Fruit fly (Drosophila melanogaster): ENCODE data around the gene CG2747.

The CG2747 gene

dm6 chr3R:8013121-8014009 is 17.2 kb downstream of the CG2747 start, which contains the start of the genes CG10435 and Pbp95:
Gene CG10435, minus strand, starts transcription at chr3R:8013201.
Gene Pbp95, plus strand, starts transcription at chr3R:8013791.
- TF ChIP-seq psq (optimal IDR thresholded peaks at IDR 0.05) (no peak), pan (optimal IDR thresholded peaks at IDR 0.05) (peak; percentile 71)

- TF ChIP-seq psq (optimal IDR thresholded peaks at IDR 0.05) (no peak), EcR (GFP tag; optimal IDR thresholded peaks at IDR 0.05) (no peak), Dll (optimal IDR thresholded peaks at IDR 0.05) (no peak), pan (optimal IDR thresholded peaks at IDR 0.05) (no peak), usp (GFP tag; optimal IDR thresholded peaks at IDR 0.05) (no peak), CG8478 (optimal IDR thresholded peaks at IDR 0.05) (no peak)
Observed at dm6 chr3R:8009080-8009620, 21.4 kb downstream of the CG2747 start, which contains the start of the genes CG11052 and CG3223. Gene CG11052, minus strand, starts transcription at chr3R:8009297. Gene CG3223, plus strand, starts transcription at chr3R:8009400.

dm6 chr3R:8007595-8008255 is 22.9 kb downstream of the CG2747 start, which contains the start of gene CG2767:
Gene CG2767, minus strand, starts transcription at chr3R:8008110.
- no peak for TF ChIP-seq CG8478 (optimal IDR thresholded peaks at IDR 0.05)
- no peak for TF ChIP-seq usp (GFP tag; optimal IDR thresholded peaks at IDR 0.05)
- no peak for TF ChIP-seq Dll (optimal IDR thresholded peaks at IDR 0.05)

- TF ChIP-seq usp (GFP tag; optimal IDR thresholded peaks at IDR 0.05) (no peak), psq (optimal IDR thresholded peaks at IDR 0.05) (no peak), EcR (GFP tag; optimal IDR thresholded peaks at IDR 0.05) (no peak), Dll (optimal IDR thresholded peaks at IDR 0.05) (no peak), CG8478 (optimal IDR thresholded peaks at IDR 0.05) (no peak), pan (optimal IDR thresholded peaks at IDR 0.05) (no peak)
Observed at dm6 chr3R:8001074-8001669, 29.4 kb downstream of the CG2747 start, which contains the start of the genes Kmn2 and CG2698. Gene Kmn2, minus strand, starts transcription at chr3R:8001309. Gene CG2698, plus strand, starts transcription at chr3R:8001562.

dm6 chr3R:7999530-8000116 is 31.0 kb downstream of the CG2747 start, which contains the start of gene PIG-H:
Gene PIG-H, plus strand, starts transcription at chr3R:7999832.
- TF ChIP-seq pan (optimal IDR thresholded peaks at IDR 0.05): no peak
- no peak for TF ChIP-seq CG8478 (optimal IDR thresholded peaks at IDR 0.05)
- TF ChIP-seq Dll (optimal IDR thresholded peaks at IDR 0.05): no peak
- no peak for TF ChIP-seq usp (GFP tag; optimal IDR thresholded peaks at IDR 0.05)
- no peak for TF ChIP-seq EcR (GFP tag; optimal IDR thresholded peaks at IDR 0.05)
- TF ChIP-seq psq (optimal IDR thresholded peaks at IDR 0.05): no peak

dm6 chr3R:7998778-7999177 is 31.8 kb downstream of the CG2747 start:
- TF ChIP-seq pan (optimal IDR thresholded peaks at IDR 0.05): no peak
- no peak for TF ChIP-seq CG8478 (optimal IDR thresholded peaks at IDR 0.05)
- TF ChIP-seq Dll (optimal IDR thresholded peaks at IDR 0.05): no peak
- TF ChIP-seq EcR (GFP tag; optimal IDR thresholded peaks at IDR 0.05): no peak
- TF ChIP-seq usp (GFP tag; optimal IDR thresholded peaks at IDR 0.05): no peak
- TF ChIP-seq psq (optimal IDR thresholded peaks at IDR 0.05): no peak

dm6 chr3R:7995722-7996121 is 34.9 kb downstream of the CG2747 start, which contains the start of gene Elovl7:
Gene Elovl7, minus strand, starts transcription at chr3R:7995852.
- no peak for TF ChIP-seq EcR (GFP tag; optimal IDR thresholded peaks at IDR 0.05)
- no peak for TF ChIP-seq Dll (optimal IDR thresholded peaks at IDR 0.05)

- TF ChIP-seq Dll (optimal IDR thresholded peaks at IDR 0.05): no peak
- no peak for TF ChIP-seq psq (optimal IDR thresholded peaks at IDR 0.05)
- TF ChIP-seq pan (optimal IDR thresholded peaks at IDR 0.05): no peak
- no peak for TF ChIP-seq CG8478 (optimal IDR thresholded peaks at IDR 0.05)
- TF ChIP-seq EcR (GFP tag; optimal IDR thresholded peaks at IDR 0.05): no peak
- TF ChIP-seq usp (GFP tag; optimal IDR thresholded peaks at IDR 0.05): no peak
Observed at dm6 chr3R:7994629-7995028, 36.0 kb downstream of the CG2747 start.

dm6 chr3R:7993506-7993905 is 37.1 kb downstream of the CG2747 start:
- no peak for TF ChIP-seq pan (optimal IDR thresholded peaks at IDR 0.05)
- no peak for TF ChIP-seq usp (GFP tag; optimal IDR thresholded peaks at IDR 0.05)
- TF ChIP-seq psq (optimal IDR thresholded peaks at IDR 0.05): no peak
- peak; percentile 34 for TF ChIP-seq Dll (optimal IDR thresholded peaks at IDR 0.05)
- no peak for TF ChIP-seq CG8478 (optimal IDR thresholded peaks at IDR 0.05)

dm6 chr3R:7992100-7992499 is 38.5 kb downstream of the CG2747 start:
- no peak for TF ChIP-seq EcR (GFP tag; optimal IDR thresholded peaks at IDR 0.05)
- TF ChIP-seq CG8478 (optimal IDR thresholded peaks at IDR 0.05): no peak
- TF ChIP-seq psq (optimal IDR thresholded peaks at IDR 0.05): no peak
- TF ChIP-seq usp (GFP tag; optimal IDR thresholded peaks at IDR 0.05): no peak
- no peak for TF ChIP-seq pan (optimal IDR thresholded peaks at IDR 0.05)
- TF ChIP-seq Dll (optimal IDR thresholded peaks at IDR 0.05): no peak

- TF ChIP-seq Dll (optimal IDR thresholded peaks at IDR 0.05) (no peak), usp (GFP tag; optimal IDR thresholded peaks at IDR 0.05) (no peak), pan (optimal IDR thresholded peaks at IDR 0.05) (no peak), CG8478 (optimal IDR thresholded peaks at IDR 0.05) (no peak), EcR (GFP tag; optimal IDR thresholded peaks at IDR 0.05) (no peak), psq (optimal IDR thresholded peaks at IDR 0.05) (no peak)
Observed at dm6 chr3R:7991446-7991845, 39.1 kb downstream of the CG2747 start.

Data from whole organism.